Fruit fly (Drosophila melanogaster) whole organism, embryonic: ENCODE measurements around the gene Vha100-2.

ENCODE experiments used
- CG11085 ChIP-seq: fragments of 200-800 bp; sonication (Bioruptor generic); IDR thresholded peaks from 2 replicates; pipeline ENCODE4 v1.3.6; 2022; ENCODE audit warnings: missing biosample characterization, missing genetic modification characterization
- CG34224 ChIP-seq: fragments of 200-800 bp; sonication (Bioruptor generic); IDR thresholded peaks from 3 replicates; pipeline ENCODE4 v1.3.6; 2022; ENCODE audit warnings: missing biosample characterization, missing genetic modification characterization; ENCODE audit not compliant: partially characterized antibody
- CG7786 ChIP-seq: fragments of 200-800 bp; sonication (Bioruptor generic); optimal IDR thresholded peaks from 2 replicates; lab custom pipeline; 2016; ENCODE audit warnings: missing biosample characterization, missing genetic modification characterization
- CG9437 ChIP-seq: fragments of 200-800 bp; sonication (Bioruptor generic); optimal IDR thresholded peaks from 2 replicates; lab custom pipeline; 2018; ENCODE audit warnings: missing biosample characterization, mild to moderate bottlenecking, missing genetic modification characterization
- D ChIP-seq, 2 experiments: fragments of 200-800 bp in 1 of 2; fragments of >200 bp in 1 of 2; sonication (Bioruptor generic) in 1 of 2; optimal IDR thresholded peaks; 2 replicates in 1 of 2; 3 replicates in 1 of 2; lab custom pipeline; 2017; ENCODE audit warnings: mild to moderate bottlenecking in 1 of 2, missing biosample characterization in 1 of 2, missing genetic modification characterization in 1 of 2, missing genetic modification reagents in 1 of 2
- crc ChIP-seq: fragments of 200-800 bp; sonication (Bioruptor generic); optimal IDR thresholded peaks from 2 replicates; lab custom pipeline; 2016; ENCODE audit warnings: missing biosample characterization, missing genetic modification characterization
- lola ChIP-seq, 3 experiments: fragments of >200 bp in 2 of 3; fragments of 200-800 bp in 1 of 3; sonication (Bioruptor generic) in 1 of 3; optimal IDR thresholded peaks; 2 replicates each; lab custom pipeline; 2017 to 2019; ENCODE audit warnings: missing biosample characterization in 3 of 3, missing genetic modification characterization in 3 of 3, mild to moderate bottlenecking in 1 of 3, moderate library complexity in 1 of 3
- nerfin-1 ChIP-seq: fragments of 200-800 bp; sonication (Bioruptor generic); optimal IDR thresholded peaks from 3 replicates; lab custom pipeline; 2019; ENCODE audit warnings: missing biosample characterization, mild to moderate bottlenecking, missing genetic modification characterization, moderate library complexity
- p53 ChIP-seq: fragments of 200-800 bp; sonication (Bioruptor generic); optimal IDR thresholded peaks from 2 replicates; lab custom pipeline; 2016; ENCODE audit warnings: missing biosample characterization, missing genetic modification characterization
- sima ChIP-seq: fragments of 200-800 bp; sonication (Bioruptor generic); optimal IDR thresholded peaks from 2 replicates; lab custom pipeline; 2016; ENCODE audit warnings: missing biosample characterization, missing genetic modification characterization
- ttk ChIP-seq: fragments of 200-800 bp; sonication (Bioruptor generic); IDR thresholded peaks from 2 replicates; pipeline ENCODE4 v2.1.2; 2022; ENCODE audit warnings: missing biosample characterization, missing genetic modification characterization

DNA sequence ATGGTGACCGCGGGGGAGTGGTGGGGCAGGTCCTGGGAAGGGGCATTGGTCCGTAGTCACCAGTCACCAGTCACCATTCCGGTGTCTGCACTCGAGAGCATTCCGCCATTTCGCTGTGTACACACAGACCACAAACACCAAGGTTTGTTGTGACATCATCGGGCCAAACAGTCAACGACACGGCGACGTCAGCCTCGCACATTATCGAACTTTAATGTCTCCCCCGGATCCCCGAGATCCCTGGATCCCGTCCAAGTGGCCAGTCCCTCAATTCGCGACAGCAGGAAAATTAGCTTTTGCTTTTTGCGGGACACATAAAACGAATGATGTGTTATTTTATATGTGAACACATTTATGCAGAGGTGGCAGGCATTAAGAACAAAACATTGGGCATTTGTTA lies 4.1 kb downstream of the Vha100-2 start:
- no peak for TF ChIP-seq CG11085
- TF ChIP-seq nerfin-1 (tag; lab: Kevin White, UChicago) = no peak
- no peak for TF ChIP-seq lola (GFP tag; optimal IDR thresholded peaks at IDR 0.05; lab: Kevin White, UChicago)
- TF ChIP-seq CG9437 = no peak
- TF ChIP-seq CG7786 = no peak
- no peak for TF ChIP-seq sima (GFP tag; lab: Kevin White, UChicago)
- no peak for TF ChIP-seq crc
- TF ChIP-seq ttk (GFP tag; lab: Robert Waterston, UW) = no peak
- TF ChIP-seq p53 (GFP tag; lab: Kevin White, UChicago) = no peak
- TF ChIP-seq CG34224 (GFP tag; lab: Robert Waterston, UW) = no peak
- no peak for TF ChIP-seq D (optimal IDR thresholded peaks at IDR 0.05; lab: Kevin White, UChicago)
- TF ChIP-seq D (GFP tag; optimal IDR thresholded peaks at IDR 0.05; lab: Kevin White, UChicago) = no peak
